Worm (Caenorhabditis elegans) whole organism, L1 larva: Measurements from ENCODE around the gene eftu-2.

Experiments used
- C16A3.4 ChIP-seq: fragments of 150-350 bp; optimal IDR thresholded peaks from 2 replicates; lab custom pipeline; 2014; ENCODE audit warnings: missing biosample characterization, missing genetic modification characterization
- C34B4.2 ChIP-seq: sonication (generic microtip); optimal IDR thresholded peaks from 2 replicates; lab custom pipeline; 2017; ENCODE audit warnings: mild to moderate bottlenecking, missing genetic modification characterization, missing compliant biosample characterization
- F16B12.6 ChIP-seq: fragments of 150-350 bp; optimal IDR thresholded peaks from 2 replicates; lab custom pipeline; 2014; ENCODE audit warnings: missing biosample characterization, missing genetic modification characterization
- Y116A8C.19 ChIP-seq: sonication (generic microtip); optimal IDR thresholded peaks from 2 replicates; lab custom pipeline; 2016; ENCODE audit warnings: missing compliant biosample characterization, missing genetic modification characterization, borderline replicate concordance
- aha-1 ChIP-seq: fragments of 150-350 bp; optimal IDR thresholded peaks from 2 replicates; lab custom pipeline; 2014; ENCODE audit warnings: missing biosample characterization, missing genetic modification characterization
- alr-1 ChIP-seq: fragments of 200-800 bp; sonication (Bioruptor generic); optimal IDR thresholded peaks from 2 replicates; lab custom pipeline; 2018; ENCODE audit warnings: borderline replicate concordance, mild to moderate bottlenecking, missing genetic modification characterization, missing compliant biosample characterization
- blmp-1 ChIP-seq: fragments of 150-350 bp; optimal IDR thresholded peaks from 2 replicates; lab custom pipeline; 2014; ENCODE audit warnings: missing biosample characterization, missing genetic modification characterization
- ceh-63 ChIP-seq: fragments of 200-800 bp; sonication (Bioruptor generic); optimal IDR thresholded peaks from 2 replicates; lab custom pipeline; 2018; ENCODE audit warnings: mild to moderate bottlenecking, missing genetic modification characterization, missing compliant biosample characterization
- dsc-1 ChIP-seq: sonication (generic microtip); optimal IDR thresholded peaks from 2 replicates; lab custom pipeline; 2016; ENCODE audit warnings: mild to moderate bottlenecking, missing genetic modification characterization, missing compliant biosample characterization
- efl-1 ChIP-seq, 4 experiments: fragments of 150-350 bp; optimal IDR thresholded peaks in 3 of 4; peaks in 1 of 4; 1 replicate in 1 of 4; 2 replicates in 3 of 4; lab custom pipeline; 2014; ENCODE audit warnings: missing biosample characterization in 2 of 4, missing genetic modification characterization in 2 of 4, missing genetic modification reagents in 2 of 4
- efl-3 ChIP-seq: fragments of 200-800 bp; sonication (Bioruptor generic); optimal IDR thresholded peaks from 2 replicates; lab custom pipeline; 2018; ENCODE audit warnings: mild to moderate bottlenecking, missing genetic modification characterization, missing compliant biosample characterization
- elt-2 ChIP-seq: sonication (generic microtip); optimal IDR thresholded peaks from 2 replicates; lab custom pipeline; 2016; ENCODE audit warnings: missing genetic modification characterization, mild to moderate bottlenecking, inconsistent platforms, missing compliant biosample characterization, missing genetic modification reagents
- elt-3 ChIP-seq, 6 experiments: fragments of 150-350 bp in 1 of 6; sonication (generic microtip); optimal IDR thresholded peaks; 2 replicates each; lab custom pipeline; 2017 to 2018; ENCODE audit warnings: missing biosample characterization in 6 of 6, missing genetic modification characterization in 6 of 6, inconsistent platforms in 1 of 6
- fkh-4 ChIP-seq: sonication (generic microtip); optimal IDR thresholded peaks from 2 replicates; lab custom pipeline; 2016; ENCODE audit warnings: missing compliant biosample characterization, missing genetic modification characterization, borderline replicate concordance
- fkh-8 ChIP-seq: sonication (generic microtip); optimal IDR thresholded peaks from 2 replicates; lab custom pipeline; 2016; ENCODE audit warnings: mild to moderate bottlenecking, missing genetic modification characterization, missing compliant biosample characterization
- jun-1 ChIP-seq: fragments of 150-350 bp; optimal IDR thresholded peaks from 2 replicates; lab custom pipeline; 2014; ENCODE audit warnings: missing biosample characterization, missing genetic modification reagents, missing genetic modification characterization
- lin-14 ChIP-seq: fragments of 200-800 bp; sonication (Bioruptor generic); optimal IDR thresholded peaks from 2 replicates; lab custom pipeline; 2018; ENCODE audit warnings: mild to moderate bottlenecking, missing genetic modification characterization, moderate library complexity, missing compliant biosample characterization
- nhr-20 ChIP-seq: sonication (generic microtip); optimal IDR thresholded peaks from 2 replicates; lab custom pipeline; 2016; ENCODE audit warnings: mild to moderate bottlenecking, missing genetic modification characterization, missing compliant biosample characterization
- nhr-47 ChIP-seq: sonication (generic microtip); optimal IDR thresholded peaks from 2 replicates; lab custom pipeline; 2016; ENCODE audit warnings: mild to moderate bottlenecking, missing genetic modification characterization, moderate library complexity, missing compliant biosample characterization
- nhr-71 ChIP-seq: sonication (generic microtip); optimal IDR thresholded peaks from 2 replicates; lab custom pipeline; 2016; ENCODE audit warnings: mild to moderate bottlenecking, missing genetic modification characterization, moderate library complexity, missing compliant biosample characterization
- nhr-85 ChIP-seq: sonication (generic microtip); peaks from one replicate; lab custom pipeline; 2016; ENCODE audit warnings: missing genetic modification characterization, inconsistent platforms, missing compliant biosample characterization
- rnt-1 ChIP-seq: sonication (generic microtip); optimal IDR thresholded peaks from 2 replicates; lab custom pipeline; 2016; ENCODE audit warnings: mild to moderate bottlenecking, missing genetic modification characterization, moderate library complexity, missing compliant biosample characterization
- skn-1 ChIP-seq: fragments of 150-350 bp; optimal IDR thresholded peaks from 2 replicates; lab custom pipeline; 2014; ENCODE audit warnings: missing biosample characterization, missing genetic modification characterization
- sox-4 ChIP-seq: sonication (generic microtip); optimal IDR thresholded peaks from 2 replicates; lab custom pipeline; 2016; ENCODE audit warnings: missing genetic modification characterization, missing compliant biosample characterization
- unc-98 ChIP-seq: fragments of 200-800 bp; sonication (Bioruptor generic); IDR thresholded peaks from 2 replicates; pipeline ENCODE4 v1.3.6; 2022; ENCODE audit warnings: missing genetic modification characterization, missing compliant biosample characterization
- vab-15 ChIP-seq: sonication (generic microtip); optimal IDR thresholded peaks from 2 replicates; lab custom pipeline; 2017; ENCODE audit warnings: missing genotype, mild to moderate bottlenecking, missing genetic modification characterization, missing compliant biosample characterization
- xbp-1 ChIP-seq: sonication (generic microtip); optimal IDR thresholded peaks from 2 replicates; lab custom pipeline; 2016; ENCODE audit warnings: missing genetic modification characterization, missing compliant biosample characterization
- zag-1 ChIP-seq: fragments of 150-350 bp; optimal IDR thresholded peaks from 2 replicates; lab custom pipeline; 2014; ENCODE audit warnings: missing biosample characterization, missing genetic modification characterization
- ztf-11 ChIP-seq, 2 experiments: sonication (generic microtip); optimal IDR thresholded peaks; 2 replicates each; lab custom pipeline; 2016 to 2017; ENCODE audit warnings: missing genetic modification characterization in 2 of 2, missing biosample characterization in 1 of 2, missing compliant biosample characterization in 1 of 2
- ztf-4 ChIP-seq: fragments of 150-350 bp; optimal IDR thresholded peaks from 2 replicates; lab custom pipeline; 2014; ENCODE audit warnings: missing biosample characterization, missing genetic modification characterization

Gene eftu-2

DNA sequence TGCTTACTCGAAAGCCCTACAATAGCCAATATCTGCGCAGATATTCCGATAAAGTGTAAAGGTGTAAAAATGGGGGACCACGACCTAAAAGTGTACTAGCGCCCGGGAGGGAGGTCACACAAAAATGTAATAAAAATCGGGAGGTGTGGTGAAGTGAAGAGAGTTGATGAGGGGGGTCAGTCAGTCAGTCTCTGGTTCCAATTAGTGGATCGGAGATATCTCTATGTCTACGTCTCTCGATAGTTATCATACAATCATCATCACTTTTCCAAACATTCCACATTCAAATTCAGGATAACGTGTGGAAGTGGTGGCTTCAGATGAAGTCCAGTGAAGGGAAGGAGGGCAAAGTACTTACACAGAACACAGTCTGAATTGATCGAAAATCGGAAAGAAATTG, 33.3 kb upstream of the eftu-2 start:
- TF ChIP-seq F16B12.6 (tag; lab: Kevin White, UChicago) = no peak
- TF ChIP-seq dsc-1 = peak; percentile 87
- TF ChIP-seq fkh-4 (tag; lab: Kevin White, UChicago) = peak; percentile 84
- TF ChIP-seq rnt-1 (tag; lab: Kevin White, UChicago) = no peak
- peak; percentile 12 for TF ChIP-seq lin-14 (GFP tag; lab: Kevin White, UChicago)
- TF ChIP-seq C34B4.2 (tag; lab: Kevin White, UChicago) = no peak

DNA sequence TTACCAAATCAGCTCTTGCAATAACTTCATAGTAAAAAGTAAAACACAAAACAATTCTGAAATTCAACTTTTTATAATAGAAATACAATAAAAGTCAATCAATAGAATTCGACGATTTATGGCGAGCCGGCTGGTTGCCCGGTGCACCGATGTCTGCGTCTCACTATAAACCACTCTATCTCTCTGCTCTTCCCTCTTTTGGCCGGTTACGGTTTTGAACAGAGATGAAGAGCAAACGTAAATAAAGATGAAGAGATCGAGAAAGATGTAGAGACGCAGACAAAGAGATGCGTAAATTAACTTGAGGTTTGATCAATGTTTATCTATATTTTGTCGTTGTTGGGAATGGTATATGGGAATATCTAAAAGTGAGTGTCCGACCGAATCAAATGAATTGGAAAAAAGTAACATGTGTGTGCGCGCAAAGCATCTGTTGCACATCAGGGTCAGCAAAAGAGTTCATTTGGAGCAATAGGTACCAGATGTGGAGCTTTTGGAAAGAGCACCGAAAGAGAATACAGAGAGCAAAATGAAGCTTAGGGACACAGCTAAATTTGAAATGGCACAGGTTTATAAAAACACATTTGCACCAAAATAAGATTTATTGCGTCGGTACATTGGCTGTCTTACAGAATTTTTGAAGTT, 29.0 kb upstream of the eftu-2 start:
- TF ChIP-seq fkh-4 (tag; lab: Kevin White, UChicago) (peak; percentile 92), nhr-71 (tag; lab: Kevin White, UChicago) (peak; percentile 11), efl-1 (optimal IDR thresholded peaks at IDR 0.05; lab: Kevin White, UChicago) (no peak), efl-1 (GFP tag; optimal IDR thresholded peaks at IDR 0.05 in 1 of 2; lab: Kevin White, UChicago) (peak in 1 of 2 experiments; percentile 41), nhr-85 (tag; lab: Kevin White, UChicago) (no peak), dsc-1 (peak; percentile 99), lin-14 (GFP tag; lab: Kevin White, UChicago) (peak; percentile 12)

ce11 chrIII:5981407-5981806, 28.0 kb upstream of the eftu-2 start:
- TF ChIP-seq skn-1 (tag; lab: Kevin White, UChicago) (no peak), lin-14 (GFP tag; lab: Kevin White, UChicago) (peak; percentile 60), elt-2 (tag; lab: Kevin White, UChicago) (peak; percentile 78), ceh-63 (GFP tag; lab: Kevin White, UChicago) (no peak), F16B12.6 (tag; lab: Kevin White, UChicago) (no peak), nhr-20 (tag; lab: Kevin White, UChicago) (no peak), C16A3.4 (no peak), jun-1 (tag; lab: Kevin White, UChicago) (peak; percentile 22), blmp-1 (tag; lab: Kevin White, UChicago) (peak; percentile 41), elt-3 (tag; optimal IDR thresholded peaks at IDR 0.05; lab: Kevin White, UChicago) (peak in 2 of 6 experiments; percentile 18 to 31), nhr-47 (no peak)

DNA sequence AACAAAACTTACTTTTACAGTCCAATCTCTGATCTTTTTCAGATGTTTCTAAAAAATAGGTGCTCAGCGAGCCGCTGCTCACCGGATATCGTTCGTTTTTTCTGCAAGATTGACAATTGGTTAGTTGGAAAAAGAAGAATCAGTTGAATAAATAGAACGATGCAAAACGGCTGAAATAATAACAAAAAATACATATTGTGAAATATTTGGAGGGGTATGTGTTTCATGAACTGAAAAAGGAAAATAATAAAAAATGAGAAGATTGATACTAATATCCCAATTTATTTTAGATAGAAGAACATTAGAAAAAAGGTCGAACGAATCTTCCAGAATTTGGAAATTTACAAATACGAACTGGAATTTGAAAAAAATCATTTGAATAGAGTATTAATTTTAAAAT, 27.3 kb upstream of the eftu-2 start, which contains the start of gene frm-2:
frm-2 (minus strand) TSS at position 101 of the 400 bp plus-strand sequence.
- TF ChIP-seq fkh-8 (tag; lab: Kevin White, UChicago) (no peak), unc-98 (GFP tag; lab: Robert Waterston, UW) (no peak), efl-1 (optimal IDR thresholded peaks at IDR 0.05; lab: Kevin White, UChicago) (no peak), efl-1 (GFP tag; optimal IDR thresholded peaks at IDR 0.05 in 1 of 2; lab: Kevin White, UChicago) (no peak), zag-1 (tag; lab: Kevin White, UChicago) (no peak), nhr-20 (tag; lab: Kevin White, UChicago) (no peak), ztf-4 (no peak), efl-3 (GFP tag; lab: Kevin White, UChicago) (no peak), alr-1 (tag; lab: Kevin White, UChicago) (no peak), sox-4 (no peak), xbp-1 (tag; lab: Kevin White, UChicago) (no peak), vab-15 (tag; lab: Kevin White, UChicago) (no peak), lin-14 (GFP tag; lab: Kevin White, UChicago) (no peak), skn-1 (tag; lab: Kevin White, UChicago) (no peak), Y116A8C.19 (tag; lab: Kevin White, UChicago) (no peak), aha-1 (tag; lab: Kevin White, UChicago) (no peak), ztf-11 (tag; optimal IDR thresholded peaks at IDR 0.05; lab: Kevin White, UChicago) (no peak), fkh-4 (tag; lab: Kevin White, UChicago) (no peak)
- TF ChIP-seq, all 84 proteins: peak for 0
